Fruit fly (Drosophila melanogaster): ENCODE measurements around the gene CG13045.
A peak's percentile ranks its signal among the peaks of the same experiment; 100 is the strongest.

The CG13045 gene

dm6 chr3L:16321172-16321571, 30.4 kb upstream of the CG13045 start, which contains the start of gene CG42718:
Gene CG42718 (minus strand): TSS chr3L:16321272.
- no peak for TF ChIP-seq bab1 (GFP tag; optimal IDR thresholded peaks at IDR 0.05)
- TF ChIP-seq CG33017 (tag; optimal IDR thresholded peaks at IDR 0.05), result no peak
- no peak for TF ChIP-seq cnc (optimal IDR thresholded peaks at IDR 0.05)
- no peak for TF ChIP-seq CG12768 (GFP tag; optimal IDR thresholded peaks at IDR 0.05)

dm6 chr3L:16319399-16319906, 28.7 kb upstream of the CG13045 start, which contains the start of the genes CG13041 and CG13060:
Gene CG13041 (minus strand): TSS chr3L:16319526.
Gene CG13060 (plus strand): TSS chr3L:16319856.
- TF ChIP-seq Mnt (GFP tag; optimal IDR thresholded peaks at IDR 0.05) (no peak), CG33017 (tag; optimal IDR thresholded peaks at IDR 0.05) (no peak), Crg-1 (GFP tag; optimal IDR thresholded peaks at IDR 0.05) (no peak), ovo (GFP tag; optimal IDR thresholded peaks at IDR 0.05) (no peak), toe (GFP tag; optimal IDR thresholded peaks at IDR 0.05) (no peak), CG7101 (tag; optimal IDR thresholded peaks at IDR 0.05) (no peak), CG12768 (GFP tag; optimal IDR thresholded peaks at IDR 0.05) (no peak), CG11617 (GFP tag; optimal IDR thresholded peaks at IDR 0.05) (no peak), kay (GFP tag; ENCODE audit: borderline replicate concordance) (no peak), pad (GFP tag; optimal IDR thresholded peaks at IDR 0.05) (no peak), bab1 (GFP tag; optimal IDR thresholded peaks at IDR 0.05) (no peak), CG1620 (GFP tag; optimal IDR thresholded peaks at IDR 0.05) (no peak), cnc (optimal IDR thresholded peaks at IDR 0.05) (no peak), CG7045 (GFP tag; optimal IDR thresholded peaks at IDR 0.05) (no peak), CG5204 (GFP tag; optimal IDR thresholded peaks at IDR 0.05) (no peak), tj (GFP tag; optimal IDR thresholded peaks at IDR 0.05) (no peak), Hr96 (GFP tag; optimal IDR thresholded peaks at IDR 0.05) (no peak), cic (GFP tag; optimal IDR thresholded peaks at IDR 0.05) (no peak)

DNA sequence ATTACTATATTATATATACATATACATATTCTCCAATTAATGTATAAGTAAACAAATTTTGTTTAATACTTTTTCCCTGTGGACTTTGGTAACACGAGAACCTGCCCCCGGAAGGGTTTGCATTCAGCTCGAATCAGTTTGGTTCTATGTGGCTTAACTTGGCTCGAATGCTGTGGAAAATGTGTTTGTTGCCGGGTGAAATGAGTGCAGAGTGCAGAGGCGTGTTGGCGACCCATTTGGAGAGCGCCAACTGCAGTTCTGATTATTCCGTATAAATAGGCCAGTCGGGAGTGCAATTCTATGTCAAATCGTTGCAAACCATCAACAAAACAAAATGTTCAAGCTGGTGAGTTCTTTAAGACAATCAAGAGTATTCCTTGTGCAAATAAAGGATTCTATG, 27.0 kb upstream of the CG13045 start, which contains the start of gene Nplp3:
TSS of gene Nplp3 (plus strand) at position 301 of the 400 bp plus-strand sequence.
- no peak for TF ChIP-seq CG33017 (tag; optimal IDR thresholded peaks at IDR 0.05)
- no peak for TF ChIP-seq CG7101 (tag; optimal IDR thresholded peaks at IDR 0.05)
- TF ChIP-seq toe (GFP tag; optimal IDR thresholded peaks at IDR 0.05), result no peak
- TF ChIP-seq CG11617 (GFP tag; optimal IDR thresholded peaks at IDR 0.05), result no peak
- TF ChIP-seq Crg-1 (GFP tag; optimal IDR thresholded peaks at IDR 0.05), result no peak
- no peak for TF ChIP-seq Hr96 (GFP tag; optimal IDR thresholded peaks at IDR 0.05)
- TF ChIP-seq CG14711 (tag; optimal IDR thresholded peaks at IDR 0.05), result no peak
- TF ChIP-seq CG7045 (GFP tag; optimal IDR thresholded peaks at IDR 0.05), result no peak

dm6 chr3L:16313985-16314384, 23.2 kb upstream of the CG13045 start, which contains the start of gene CG13062:
Gene CG13062 (plus strand): TSS chr3L:16314285.
- no peak for TF ChIP-seq CG12768 (GFP tag; optimal IDR thresholded peaks at IDR 0.05)
- no peak for TF ChIP-seq cic (GFP tag; optimal IDR thresholded peaks at IDR 0.05)
- no peak for TF ChIP-seq CG7101 (tag; optimal IDR thresholded peaks at IDR 0.05)
- no peak for TF ChIP-seq toe (GFP tag; optimal IDR thresholded peaks at IDR 0.05)
- TF ChIP-seq tj (GFP tag; optimal IDR thresholded peaks at IDR 0.05), result no peak
- TF ChIP-seq Crg-1 (GFP tag; optimal IDR thresholded peaks at IDR 0.05), result no peak
- no peak for TF ChIP-seq CG14711 (tag; optimal IDR thresholded peaks at IDR 0.05)

DNA sequence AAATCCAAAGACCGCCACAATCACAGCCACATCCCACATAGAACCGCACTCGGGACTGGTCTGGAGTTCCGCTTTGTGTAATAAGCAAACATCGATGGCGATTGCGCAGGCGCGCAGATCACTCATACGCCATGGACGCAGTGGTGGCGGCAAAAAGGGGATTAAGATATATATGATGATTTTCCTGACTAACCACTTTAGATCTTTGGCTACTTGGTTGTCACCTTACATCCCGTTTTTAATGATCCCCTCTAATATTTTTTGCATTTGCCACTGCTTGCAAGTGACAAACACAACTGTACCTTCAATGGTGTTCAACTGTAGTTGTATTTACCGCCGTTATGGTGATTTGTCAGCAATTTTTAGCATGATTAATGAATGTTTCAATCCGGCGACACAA, 19.2 kb upstream of the CG13045 start:
- TF ChIP-seq CG33017 (tag; optimal IDR thresholded peaks at IDR 0.05) (no peak), cic (GFP tag; optimal IDR thresholded peaks at IDR 0.05) (no peak), kay (GFP tag; ENCODE audit: borderline replicate concordance) (no peak), CG5204 (GFP tag; optimal IDR thresholded peaks at IDR 0.05) (peak; percentile 32), CG1620 (GFP tag; optimal IDR thresholded peaks at IDR 0.05) (no peak), CG7045 (GFP tag; optimal IDR thresholded peaks at IDR 0.05) (no peak), Mnt (GFP tag; optimal IDR thresholded peaks at IDR 0.05) (no peak), Clk (GFP tag; optimal IDR thresholded peaks at IDR 0.05) (no peak)

DNA sequence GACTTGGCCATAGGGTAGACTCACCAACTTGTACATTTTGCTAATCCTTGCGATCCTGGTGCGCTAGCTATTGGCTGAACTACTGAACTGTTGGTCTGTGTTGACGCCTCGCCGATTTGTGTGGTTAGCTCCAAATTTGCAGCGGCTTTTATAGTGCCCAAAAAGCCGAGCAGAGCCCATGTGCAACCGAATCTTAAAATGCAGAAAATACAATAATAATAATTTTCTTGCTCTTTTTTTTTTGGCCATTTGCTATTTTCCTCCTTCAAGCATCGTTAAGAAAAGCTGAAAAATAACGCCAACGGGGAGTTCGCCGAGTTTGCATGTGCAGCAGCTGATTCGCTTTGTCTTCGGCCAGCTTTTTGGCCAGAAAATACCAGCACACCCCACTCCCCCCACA, 17.6 kb upstream of the CG13045 start, which contains the start of gene CG13042:
TSS of gene CG13042 (minus strand) at position 101 of the 400 bp plus-strand sequence.
- TF ChIP-seq ovo (GFP tag; optimal IDR thresholded peaks at IDR 0.05), result no peak
- no peak for TF ChIP-seq tj (GFP tag; optimal IDR thresholded peaks at IDR 0.05)
- no peak for TF ChIP-seq CG12768 (GFP tag; optimal IDR thresholded peaks at IDR 0.05)
- TF ChIP-seq Hr96 (GFP tag; optimal IDR thresholded peaks at IDR 0.05), result no peak
- TF ChIP-seq CG1620 (GFP tag; optimal IDR thresholded peaks at IDR 0.05), result no peak
- TF ChIP-seq kay (GFP tag; ENCODE audit: borderline replicate concordance), result no peak
- TF ChIP-seq toe (GFP tag; optimal IDR thresholded peaks at IDR 0.05), result no peak
- TF ChIP-seq cnc (optimal IDR thresholded peaks at IDR 0.05), result no peak
- TF ChIP-seq CG11617 (GFP tag; optimal IDR thresholded peaks at IDR 0.05), result no peak
- no peak for TF ChIP-seq CG33017 (tag; optimal IDR thresholded peaks at IDR 0.05)
- no peak for TF ChIP-seq bab1 (GFP tag; optimal IDR thresholded peaks at IDR 0.05)
- TF ChIP-seq Mnt (GFP tag; optimal IDR thresholded peaks at IDR 0.05), result no peak
- no peak for TF ChIP-seq CG5204 (GFP tag; optimal IDR thresholded peaks at IDR 0.05)
- no peak for TF ChIP-seq Clk (GFP tag; optimal IDR thresholded peaks at IDR 0.05)
- TF ChIP-seq CG7101 (tag; optimal IDR thresholded peaks at IDR 0.05), result no peak
